Worm (Caenorhabditis elegans): ENCODE data around the gene W06G6.2.

- TF ChIP-seq elt-2 (tag; optimal IDR thresholded peaks at IDR 0.05) (no peak), unc-130 (tag; optimal IDR thresholded peaks at IDR 0.05) (no peak), sptf-1 (tag; optimal IDR thresholded peaks at IDR 0.05) (no peak)
These were observed 26.0 kb upstream of the W06G6.2 start, which contains the start of gene T03E6.8 for ce11 chrV:16603102-16603501.

Measured in whole organism, L1 larva.